Worm (Caenorhabditis elegans) whole organism, young adult: ENCODE data around the gene C16C10.9.

Experiments
- B0336.3 ChIP-seq: fragments of 200-800 bp; sonication (Bioruptor generic); IDR thresholded peaks from 2 replicates; pipeline ENCODE4 v1.3.6; 2022; ENCODE audit warnings: missing genetic modification characterization, missing compliant biosample characterization
- D2030.7 ChIP-seq: fragments of 200-800 bp; sonication (Bioruptor generic); IDR thresholded peaks from 2 replicates; pipeline ENCODE4 v1.3.6; 2022; ENCODE audit warnings: missing genetic modification reagents, missing genetic modification characterization, missing compliant biosample characterization
- F23B12.7 ChIP-seq: sonication (generic microtip); optimal IDR thresholded peaks from 2 replicates; lab custom pipeline; 2017; ENCODE audit warnings: missing genetic modification characterization, mild to moderate bottlenecking, missing compliant biosample characterization, antibody characterized with exemption, moderate library complexity; ENCODE audit not compliant: insufficient read depth
- F33H1.4 ChIP-seq: fragments of 200-800 bp; sonication (Bioruptor generic); IDR thresholded peaks from 2 replicates; pipeline ENCODE4 v1.3.6; 2022; ENCODE audit warnings: missing genetic modification reagents, missing genetic modification characterization, missing compliant biosample characterization
- F49E8.2 ChIP-seq: sonication (generic microtip); optimal IDR thresholded peaks from 3 replicates; lab custom pipeline; 2017; ENCODE audit warnings: missing genetic modification characterization, mild to moderate bottlenecking, missing compliant biosample characterization, antibody characterized with exemption, moderate library complexity; ENCODE audit not compliant: insufficient read depth
- F57C9.4 ChIP-seq: sonication (generic microtip); optimal IDR thresholded peaks from 2 replicates; lab custom pipeline; 2017; ENCODE audit warnings: mild to moderate bottlenecking, missing genetic modification characterization, missing compliant biosample characterization
- Y53G8AR.9 ChIP-seq: fragments of 200-800 bp; sonication (Bioruptor generic); conservative IDR thresholded peaks from 2 replicates; pipeline ENCODE4 v1.3.6; 2022; ENCODE audit warnings: missing genetic modification reagents, missing genetic modification characterization, missing compliant biosample characterization
- Y67H2A.10 ChIP-seq: fragments of 200-800 bp; sonication (Bioruptor generic); conservative IDR thresholded peaks from 2 replicates; pipeline ENCODE4 v1.3.6; 2022; ENCODE audit warnings: missing genetic modification reagents, missing genetic modification characterization, missing compliant biosample characterization
- Y79H2A.3 ChIP-seq: fragments of 200-800 bp; sonication (Bioruptor generic); conservative IDR thresholded peaks from 2 replicates; pipeline ENCODE4 v1.3.6; 2022; ENCODE audit warnings: missing genetic modification reagents, missing genetic modification characterization, missing compliant biosample characterization
- Y95B8A.8 ChIP-seq: fragments of 200-800 bp; sonication (Bioruptor generic); IDR thresholded peaks from 2 replicates; pipeline ENCODE4 v1.3.6; 2022; ENCODE audit warnings: missing genetic modification reagents, missing genetic modification characterization, missing compliant biosample characterization
- athp-1 ChIP-seq: sonication (generic microtip); optimal IDR thresholded peaks from 2 replicates; lab custom pipeline; 2017; ENCODE audit warnings: mild to moderate bottlenecking, missing genetic modification characterization, missing compliant biosample characterization
- bed-1 ChIP-seq: fragments of 200-800 bp; sonication (Bioruptor generic); IDR thresholded peaks from 2 replicates; pipeline ENCODE4 v1.3.6; 2022; ENCODE audit warnings: missing genetic modification reagents, missing genetic modification characterization, missing compliant biosample characterization
- cebp-1 ChIP-seq, 2 experiments: fragments of 200-800 bp in 1 of 2; sonication (Bioruptor generic) in 1 of 2; sonication (generic microtip) in 1 of 2; IDR thresholded peaks in 1 of 2; optimal IDR thresholded peaks in 1 of 2; 2 replicates each; pipeline versions ENCODE4 v1.3.6 to Lab custom; 2017 to 2022; ENCODE audit warnings: missing compliant biosample characterization in 2 of 2, missing genetic modification characterization in 2 of 2, mild to moderate bottlenecking in 1 of 2, missing genetic modification reagents in 1 of 2, moderate library complexity in 1 of 2
- dox-1 ChIP-seq: fragments of 200-800 bp; sonication (Bioruptor generic); IDR thresholded peaks from 2 replicates; pipeline ENCODE4 v1.3.6; 2022; ENCODE audit warnings: missing genetic modification reagents, missing genetic modification characterization, missing compliant biosample characterization
- dpl-1 ChIP-seq: fragments of 150-350 bp; optimal IDR thresholded peaks from 2 replicates; lab custom pipeline; 2014; ENCODE audit warnings: missing biosample characterization, missing genetic modification reagents, missing genetic modification characterization
- efl-1 ChIP-seq: fragments of 150-350 bp; optimal IDR thresholded peaks from 2 replicates; lab custom pipeline; 2014; ENCODE audit warnings: missing biosample characterization, missing genetic modification reagents, missing genetic modification characterization
- fkh-3 ChIP-seq: sonication (generic microtip); optimal IDR thresholded peaks from 2 replicates; lab custom pipeline; 2016; ENCODE audit warnings: mild to moderate bottlenecking, missing genetic modification characterization, missing compliant biosample characterization
- hmg-1.2 ChIP-seq: fragments of 200-800 bp; sonication (Bioruptor generic); IDR thresholded peaks from 2 replicates; pipeline ENCODE4 v1.3.6; 2022; ENCODE audit warnings: missing genetic modification reagents, missing genetic modification characterization, missing compliant biosample characterization
- hrde-1 ChIP-seq: sonication (generic microtip); optimal IDR thresholded peaks from 2 replicates; lab custom pipeline; 2016; ENCODE audit warnings: missing genetic modification characterization, mild to moderate bottlenecking, missing compliant biosample characterization, moderate library complexity, missing genotype, missing genetic modification reagents, borderline replicate concordance
- hsf-1 ChIP-seq: fragments of 200-800 bp; sonication (Bioruptor generic); IDR thresholded peaks from 2 replicates; pipeline ENCODE4 v1.3.6; 2022; ENCODE audit warnings: missing genetic modification reagents, missing genetic modification characterization, missing compliant biosample characterization
- lin-35 ChIP-seq, 3 experiments: fragments of 150-350 bp in 2 of 3; sonication (generic microtip) in 1 of 3; optimal IDR thresholded peaks; 2 replicates each; lab custom pipeline; 2014 to 2018; ENCODE audit warnings: missing biosample characterization in 3 of 3, missing genetic modification characterization in 3 of 3, missing genetic modification reagents in 3 of 3
- lin-54 ChIP-seq: fragments of 200-800 bp; sonication (Bioruptor generic); optimal IDR thresholded peaks from 2 replicates; lab custom pipeline; 2018; ENCODE audit warnings: mild to moderate bottlenecking, missing genetic modification characterization, missing compliant biosample characterization
- lir-1 ChIP-seq: fragments of 200-800 bp; sonication (Bioruptor generic); conservative IDR thresholded peaks from 2 replicates; pipeline ENCODE4 v1.3.6; 2022; ENCODE audit warnings: missing genetic modification reagents, missing genetic modification characterization, missing compliant biosample characterization
- lsl-1 ChIP-seq: fragments of 200-800 bp; sonication (Bioruptor generic); optimal IDR thresholded peaks from 2 replicates; lab custom pipeline; 2018; ENCODE audit warnings: mild to moderate bottlenecking, missing genetic modification characterization, moderate library complexity, missing compliant biosample characterization
- madf-3 ChIP-seq: fragments of 200-800 bp; sonication (Bioruptor generic); IDR thresholded peaks from 2 replicates; pipeline ENCODE4 v1.3.6; 2022; ENCODE audit warnings: missing genetic modification reagents, missing genetic modification characterization, missing compliant biosample characterization
- madf-6 ChIP-seq: fragments of 200-800 bp; sonication (Bioruptor generic); IDR thresholded peaks from 2 replicates; pipeline ENCODE4 v1.3.6; 2022; ENCODE audit warnings: missing genetic modification reagents, missing genetic modification characterization, missing compliant biosample characterization
- madf-8 ChIP-seq: fragments of 200-800 bp; sonication (Bioruptor generic); conservative IDR thresholded peaks from 2 replicates; pipeline ENCODE4 v1.3.6; 2022; ENCODE audit warnings: missing genetic modification reagents, missing genetic modification characterization, missing compliant biosample characterization
- pbrm-1 ChIP-seq: fragments of 200-800 bp; sonication (Bioruptor generic); IDR thresholded peaks from 2 replicates; pipeline ENCODE4 v1.3.6; 2022; ENCODE audit warnings: missing genetic modification reagents, missing genetic modification characterization, missing compliant biosample characterization
- pha-4 ChIP-seq: fragments of 150-350 bp; sonication (generic microtip); optimal IDR thresholded peaks from 2 replicates; lab custom pipeline; 2014; ENCODE audit warnings: missing biosample characterization, missing genetic modification reagents, missing genetic modification characterization
- repo-1 ChIP-seq: sonication (generic microtip); optimal IDR thresholded peaks from 2 replicates; lab custom pipeline; 2017; ENCODE audit warnings: mild to moderate bottlenecking, missing genetic modification characterization, missing compliant biosample characterization
- snpc-1.1 ChIP-seq: sonication (generic microtip); optimal IDR thresholded peaks from 2 replicates; lab custom pipeline; 2017; ENCODE audit warnings: missing genetic modification characterization, mild to moderate bottlenecking, missing compliant biosample characterization, antibody characterized with exemption, moderate library complexity, missing genotype, missing genetic modification reagents; ENCODE audit not compliant: insufficient read depth
- snpc-1.3 ChIP-seq: sonication (generic microtip); optimal IDR thresholded peaks from 2 replicates; lab custom pipeline; 2017; ENCODE audit warnings: missing genetic modification characterization, mild to moderate bottlenecking, missing compliant biosample characterization, antibody characterized with exemption, moderate library complexity, missing genotype, missing genetic modification reagents; ENCODE audit not compliant: insufficient read depth
- snpc-4 ChIP-seq, 5 experiments: fragments of 150-350 bp in 1 of 5; sonication (generic microtip) in 4 of 5; optimal IDR thresholded peaks; 2 replicates each; lab custom pipeline; 2014 to 2018; ENCODE audit warnings: missing genetic modification characterization in 5 of 5, missing biosample characterization in 3 of 5, antibody characterized with exemption in 2 of 5, mild to moderate bottlenecking in 2 of 5, missing compliant biosample characterization in 2 of 5, missing genotype in 2 of 5, moderate library complexity in 2 of 5, missing genetic modification reagents in 1 of 5
- ztf-18 ChIP-seq: sonication (generic microtip); optimal IDR thresholded peaks from 2 replicates; lab custom pipeline; 2016; ENCODE audit warnings: missing genotype, mild to moderate bottlenecking, missing genetic modification characterization, missing compliant biosample characterization
- ztf-25 ChIP-seq: fragments of 200-800 bp; sonication (Bioruptor generic); IDR thresholded peaks from 2 replicates; pipeline ENCODE4 v1.3.6; 2022; ENCODE audit warnings: missing genetic modification reagents, missing genetic modification characterization, missing compliant biosample characterization
- ztf-3 ChIP-seq: fragments of 200-800 bp; sonication (Bioruptor generic); optimal IDR thresholded peaks from 2 replicates; lab custom pipeline; 2018; ENCODE audit warnings: mild to moderate bottlenecking, missing genetic modification characterization, missing compliant biosample characterization

The C16C10.9 gene

DNA sequence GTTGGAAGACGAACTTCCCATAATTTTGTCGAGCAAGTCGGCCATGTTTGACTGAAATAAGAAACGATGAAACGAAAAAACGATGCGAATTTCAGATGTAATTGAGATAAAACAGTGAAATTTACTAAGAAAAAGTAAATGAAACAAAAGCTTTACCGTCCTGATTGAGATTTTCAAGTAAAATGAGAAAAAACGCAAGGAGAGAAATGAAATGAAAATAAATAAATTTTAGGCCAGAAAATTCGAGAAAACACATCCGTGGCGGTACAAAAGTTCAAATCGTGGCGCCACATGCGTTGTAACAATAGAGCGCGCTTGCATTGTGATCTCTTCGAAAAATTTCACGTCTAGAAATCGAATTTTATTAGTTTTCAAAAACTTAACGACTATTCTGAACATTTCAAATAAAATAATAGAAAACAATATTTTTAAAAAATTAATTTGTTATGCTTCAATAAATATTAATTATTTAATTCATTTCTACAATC lies 19.0 kb upstream of the C16C10.9 start, which contains the start of the genes hrde-1 and C16C10.13 (continued):
- TF ChIP-seq snpc-4 (GFP tag; optimal IDR thresholded peaks at IDR 0.05; lab: Kevin White, UChicago), result no peak
- TF ChIP-seq snpc-4 (tag; optimal IDR thresholded peaks at IDR 0.05; lab: Kevin White, UChicago), result peak in 1 of 4 experiments; percentile 56
- TF ChIP-seq pbrm-1 (GFP tag; lab: Robert Waterston, UW), result peak; percentile 70
- peak; percentile 14 for TF ChIP-seq F23B12.7 (tag; lab: Kevin White, UChicago)
- TF ChIP-seq ztf-18 (tag; lab: Kevin White, UChicago), result peak; percentile 7
- no peak for TF ChIP-seq pha-4
- TF ChIP-seq ztf-3 (GFP tag; lab: Kevin White, UChicago), result no peak
- peak; percentile 80 for TF ChIP-seq dpl-1 (GFP tag; lab: Kevin White, UChicago)
- no peak; the same call in 1 of the 2 replicates for TF ChIP-seq lir-1 (GFP tag; lab: Robert Waterston, UW)
- peak; percentile 23; the same call in 1 of the 2 replicates for TF ChIP-seq hmg-1.2 (GFP tag; lab: Robert Waterston, UW)
- peak; percentile 70 for TF ChIP-seq athp-1 (tag; lab: Kevin White, UChicago)
- TF ChIP-seq snpc-1.3, result peak; percentile 82
- TF ChIP-seq lin-54 (GFP tag; lab: Kevin White, UChicago), result peak; percentile 88
- peak; percentile 65; the same call in 1 of the 2 replicates for TF ChIP-seq Y95B8A.8 (GFP tag; lab: Robert Waterston, UW)
- peak; percentile 87 for TF ChIP-seq madf-3 (GFP tag; lab: Robert Waterston, UW)
- TF ChIP-seq bed-1 (GFP tag; lab: Robert Waterston, UW), result no peak
- peak; percentile 98 for TF ChIP-seq hrde-1 (tag; lab: Kevin White, UChicago)
- no peak for TF ChIP-seq Y67H2A.10 (GFP tag; lab: Robert Waterston, UW)
- TF ChIP-seq repo-1 (tag; lab: Kevin White, UChicago), result no peak
- peak; percentile 91 for TF ChIP-seq D2030.7 (GFP tag; lab: Robert Waterston, UW)
- peak; percentile 99 for TF ChIP-seq hsf-1 (GFP tag; lab: Robert Waterston, UW)
- no peak for TF ChIP-seq fkh-3 (tag; lab: Kevin White, UChicago)
- TF ChIP-seq snpc-1.1 (tag; lab: Kevin White, UChicago), result peak; percentile 43
- peak; percentile 97 for TF ChIP-seq efl-1
- TF ChIP-seq lin-35 (GFP tag; optimal IDR thresholded peaks at IDR 0.05; lab: Kevin White, UChicago), result no peak
- peak; percentile 44; the same call in 1 of the 2 replicates for TF ChIP-seq Y53G8AR.9 (GFP tag; lab: Robert Waterston, UW)
- TF ChIP-seq madf-6, result peak; percentile 98
- TF ChIP-seq lsl-1, result peak; percentile 91
- TF ChIP-seq ztf-25 (GFP tag; lab: Robert Waterston, UW), result no peak
- TF ChIP-seq F49E8.2 (tag; lab: Kevin White, UChicago), result peak; percentile 93
- TF ChIP-seq madf-8 (GFP tag; lab: Robert Waterston, UW), result peak; percentile 98
- TF ChIP-seq F33H1.4 (GFP tag; lab: Robert Waterston, UW), result peak; percentile 78
- TF ChIP-seq, all 124 proteins: peak for 38

DNA sequence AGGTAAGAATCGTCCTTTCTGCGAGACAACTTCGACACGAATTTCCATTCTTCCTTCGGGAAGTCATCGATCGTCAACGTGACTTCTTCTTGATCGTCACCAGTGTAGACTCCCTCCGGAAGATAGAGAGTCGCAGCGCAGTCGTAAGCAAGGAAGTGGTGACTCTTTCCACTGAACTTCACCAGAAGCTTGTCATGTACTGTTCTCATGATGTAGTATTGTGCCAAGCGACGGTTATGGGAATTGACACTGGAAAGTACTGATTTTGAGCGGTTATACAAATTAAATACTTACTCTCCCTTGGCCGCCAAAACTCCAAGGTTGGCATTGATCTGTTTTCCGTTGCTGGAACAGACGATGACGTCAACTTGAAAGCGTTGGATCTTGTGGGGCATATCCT lies 18.3 kb upstream of the C16C10.9 start:
- TF ChIP-seq hsf-1 (GFP tag; lab: Robert Waterston, UW) (peak; percentile 61), F57C9.4 (tag; lab: Kevin White, UChicago) (no peak), Y79H2A.3 (GFP tag; lab: Robert Waterston, UW) (no peak), dpl-1 (GFP tag; lab: Kevin White, UChicago) (no peak), cebp-1 (GFP tag; IDR thresholded peaks at IDR 0.05; lab: Robert Waterston, UW) (no peak), cebp-1 (tag; optimal IDR thresholded peaks at IDR 0.05; lab: Kevin White, UChicago) (peak; percentile 16), dox-1 (0 out of 2 replicates have a peak, but pooled peaks have one; percentile 62), B0336.3 (peak; percentile 22; the same call in 1 of the 2 replicates)
